Worm (Caenorhabditis elegans): ENCODE results near the gene lact-5.

The lact-5 gene

DNA sequence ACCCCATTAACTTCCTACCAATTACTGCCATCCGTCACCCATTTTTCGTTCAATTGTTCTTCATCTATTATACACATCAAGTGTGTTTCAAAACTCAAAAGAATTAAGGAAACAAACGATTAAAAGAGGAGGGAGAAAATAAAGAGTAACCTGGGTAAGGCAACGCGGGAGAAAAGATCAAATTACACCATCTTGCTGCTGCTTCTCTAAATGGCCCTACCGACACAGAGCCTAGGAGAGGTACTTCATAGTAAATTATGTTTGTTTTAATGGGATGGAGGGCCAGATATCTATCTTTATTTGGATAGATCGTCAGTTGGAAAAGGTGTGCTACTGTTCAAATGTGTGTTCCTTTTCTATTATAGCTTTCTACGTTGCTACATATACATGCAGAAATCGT lies 6.2 kb downstream of the lact-5 start:
- TF ChIP-seq tbx-11 (GFP tag; IDR thresholded peaks at IDR 0.05) (no peak), pes-1 (GFP tag; IDR thresholded peaks at IDR 0.05) (no peak), F13C5.2 (tag; optimal IDR thresholded peaks at IDR 0.05) (no peak), ets-7 (tag; optimal IDR thresholded peaks at IDR 0.05) (no peak), tbx-37 (GFP tag; conservative IDR thresholded peaks at IDR 0.05) (no peak), hnd-1 (tag; optimal IDR thresholded peaks at IDR 0.05) (no peak), hmg-4 (GFP tag; optimal IDR thresholded peaks at IDR 0.05) (no peak), flt-1 (GFP tag; IDR thresholded peaks at IDR 0.05) (no peak), B0310.2 (tag; optimal IDR thresholded peaks at IDR 0.05) (no peak), aly-1 (tag; optimal IDR thresholded peaks at IDR 0.05) (no peak), sea-1 (GFP tag; conservative IDR thresholded peaks at IDR 0.05) (no peak), hmbx-1 (tag; optimal IDR thresholded peaks at IDR 0.05) (no peak)

DNA sequence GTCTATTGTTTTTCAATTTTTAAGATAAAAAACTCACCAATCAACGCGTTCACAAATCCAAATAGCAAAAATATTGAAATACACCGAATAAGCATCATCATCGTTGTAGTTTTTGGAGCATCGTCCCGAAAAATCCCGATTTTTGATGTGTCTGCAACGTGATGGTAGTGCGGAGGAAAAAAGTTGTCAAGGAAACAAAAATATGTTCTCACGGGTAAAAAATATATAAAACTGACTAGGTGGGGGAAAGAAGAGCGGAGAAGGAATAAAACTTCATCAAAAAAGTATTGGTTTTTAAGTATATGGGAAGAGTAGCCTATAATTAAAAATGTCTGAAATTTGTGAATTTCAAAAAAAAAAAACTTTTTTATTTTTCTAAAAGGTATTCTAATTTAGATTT lies 9.6 kb downstream of the lact-5 start, which contains the start of gene rig-6:
Gene rig-6 (minus strand): TSS at position 101 of the 400 bp plus-strand sequence.
- TF ChIP-seq pes-1 (GFP tag; IDR thresholded peaks at IDR 0.05) (no peak), hnd-1 (tag; optimal IDR thresholded peaks at IDR 0.05) (no peak), ama-1 (optimal IDR thresholded peaks at IDR 0.05) (no peak)

DNA sequence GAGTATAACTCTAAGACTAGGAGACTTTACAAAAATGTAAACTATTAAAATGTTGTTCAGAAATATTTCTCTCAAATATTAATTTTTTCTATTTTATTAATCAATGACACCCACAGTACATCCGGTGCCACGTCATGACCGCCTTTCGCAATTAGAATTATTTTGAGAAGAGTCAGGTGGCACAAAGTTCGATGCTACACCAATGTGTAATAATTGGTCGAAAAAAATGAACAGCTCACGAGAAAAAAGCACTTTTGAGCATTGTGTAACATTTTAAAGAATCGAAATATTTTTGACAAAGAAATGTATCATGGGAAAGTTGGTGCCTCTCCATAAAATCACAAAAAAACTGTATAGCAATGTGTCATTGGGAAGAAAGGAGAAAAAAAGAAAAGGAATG lies 14.8 kb downstream of the lact-5 start:
- TF ChIP-seq aly-1 (tag; optimal IDR thresholded peaks at IDR 0.05) = no peak
- TF ChIP-seq hmbx-1 (tag; optimal IDR thresholded peaks at IDR 0.05) = no peak
- no peak for TF ChIP-seq pes-1 (GFP tag; IDR thresholded peaks at IDR 0.05)
- no peak for TF ChIP-seq tbx-11 (GFP tag; IDR thresholded peaks at IDR 0.05)
- no peak for TF ChIP-seq ceh-13 (GFP tag; optimal IDR thresholded peaks at IDR 0.05)
- no peak for TF ChIP-seq F13C5.2 (tag; optimal IDR thresholded peaks at IDR 0.05)
- TF ChIP-seq ceh-36 (tag; optimal IDR thresholded peaks at IDR 0.05) = no peak
- TF ChIP-seq tra-4 (tag; optimal IDR thresholded peaks at IDR 0.05) = no peak
- TF ChIP-seq sea-1 (GFP tag; conservative IDR thresholded peaks at IDR 0.05) = no peak
- TF ChIP-seq hmg-4 (GFP tag; optimal IDR thresholded peaks at IDR 0.05) = no peak
- no peak for TF ChIP-seq flt-1 (GFP tag; IDR thresholded peaks at IDR 0.05)
- no peak for TF ChIP-seq ets-7 (tag; optimal IDR thresholded peaks at IDR 0.05)

DNA sequence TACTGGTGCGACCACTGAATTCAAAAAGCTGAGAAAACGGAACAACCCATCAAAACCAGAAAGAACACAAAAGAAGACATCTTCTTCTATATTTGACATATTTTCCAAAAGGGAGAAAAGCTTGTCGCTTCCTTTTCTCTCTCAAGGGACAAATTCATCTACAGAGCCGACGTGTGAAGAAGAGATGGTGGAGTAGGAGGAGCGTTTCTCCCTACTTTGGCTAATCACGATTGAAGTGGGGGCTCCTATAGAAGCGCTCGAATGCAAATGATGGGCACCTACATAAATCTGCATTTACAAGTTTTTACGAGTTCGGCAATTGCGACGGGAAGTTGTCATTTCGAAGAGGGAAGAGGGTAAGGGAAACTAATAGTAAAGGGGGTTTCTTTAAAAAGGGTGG lies 15.3 kb downstream of the lact-5 start:
- TF ChIP-seq hmbx-1 (tag; optimal IDR thresholded peaks at IDR 0.05) (no peak), ets-7 (tag; optimal IDR thresholded peaks at IDR 0.05) (no peak), hnd-1 (tag; optimal IDR thresholded peaks at IDR 0.05) (no peak), tra-4 (tag; optimal IDR thresholded peaks at IDR 0.05) (no peak), tbx-11 (GFP tag; IDR thresholded peaks at IDR 0.05) (no peak), scrt-1 (GFP tag; IDR thresholded peaks at IDR 0.05) (no peak), pes-1 (GFP tag; IDR thresholded peaks at IDR 0.05) (no peak), ceh-13 (GFP tag; optimal IDR thresholded peaks at IDR 0.05) (no peak)

DNA sequence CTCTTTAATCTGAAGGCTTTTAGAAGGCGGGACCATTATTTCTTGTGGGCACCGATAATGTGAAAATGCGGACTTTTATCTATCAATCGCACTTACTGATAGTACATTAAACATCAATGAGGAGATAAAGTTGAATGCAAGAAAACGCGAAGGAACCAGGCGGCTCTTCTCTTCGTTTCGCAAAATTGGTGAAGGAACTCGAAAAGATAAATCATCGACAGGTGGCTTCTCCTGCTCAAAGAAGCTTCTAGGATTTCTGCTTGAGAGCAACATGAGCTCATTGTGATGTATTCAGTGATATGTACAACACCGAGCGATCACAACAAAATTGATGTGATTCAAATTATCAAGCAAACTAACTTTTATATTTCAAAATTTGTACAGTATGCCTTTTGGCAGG lies 15.7 kb downstream of the lact-5 start:
- TF ChIP-seq tbx-37 (GFP tag; conservative IDR thresholded peaks at IDR 0.05) (no peak), hnd-1 (tag; optimal IDR thresholded peaks at IDR 0.05) (no peak), scrt-1 (GFP tag; IDR thresholded peaks at IDR 0.05) (no peak), sea-1 (GFP tag; conservative IDR thresholded peaks at IDR 0.05) (no peak), ceh-13 (GFP tag; optimal IDR thresholded peaks at IDR 0.05) (no peak), B0310.2 (tag; optimal IDR thresholded peaks at IDR 0.05) (no peak), ets-7 (tag; optimal IDR thresholded peaks at IDR 0.05) (no peak), tra-4 (tag; optimal IDR thresholded peaks at IDR 0.05) (no peak), pes-1 (GFP tag; IDR thresholded peaks at IDR 0.05) (no peak), hmg-4 (GFP tag; optimal IDR thresholded peaks at IDR 0.05) (no peak), aly-1 (tag; optimal IDR thresholded peaks at IDR 0.05) (no peak), ama-1 (optimal IDR thresholded peaks at IDR 0.05) (no peak), tbx-11 (GFP tag; IDR thresholded peaks at IDR 0.05) (no peak), hmbx-1 (tag; optimal IDR thresholded peaks at IDR 0.05) (no peak), F13C5.2 (tag; optimal IDR thresholded peaks at IDR 0.05) (no peak), flt-1 (GFP tag; IDR thresholded peaks at IDR 0.05) (no peak), ceh-36 (tag; optimal IDR thresholded peaks at IDR 0.05) (no peak)

DNA sequence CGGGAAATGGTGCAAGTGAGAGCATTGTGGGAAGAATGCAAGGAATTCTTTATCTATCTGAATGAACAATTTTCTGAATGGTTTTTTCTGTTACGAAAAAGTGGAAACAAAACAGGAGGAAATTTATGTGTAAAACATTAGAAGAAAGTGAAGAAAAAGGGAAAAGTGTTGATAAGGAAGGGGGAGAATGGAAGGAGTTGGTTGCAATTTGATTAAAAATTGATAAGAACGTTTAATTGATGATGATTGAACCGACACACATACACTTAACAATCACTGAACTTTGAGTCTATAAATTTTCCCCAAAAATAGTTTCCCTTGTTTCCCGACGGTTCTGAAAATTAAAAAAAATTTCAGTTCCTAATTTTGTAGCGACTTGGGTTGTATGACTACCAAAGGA lies 18.6 kb downstream of the lact-5 start:
- no peak for TF ChIP-seq tra-4 (tag; optimal IDR thresholded peaks at IDR 0.05)
- TF ChIP-seq B0310.2 (tag; optimal IDR thresholded peaks at IDR 0.05) = no peak
- no peak for TF ChIP-seq ceh-36 (tag; optimal IDR thresholded peaks at IDR 0.05)
- no peak for TF ChIP-seq tbx-37 (GFP tag; conservative IDR thresholded peaks at IDR 0.05)
- no peak for TF ChIP-seq ceh-13 (GFP tag; optimal IDR thresholded peaks at IDR 0.05)

DNA sequence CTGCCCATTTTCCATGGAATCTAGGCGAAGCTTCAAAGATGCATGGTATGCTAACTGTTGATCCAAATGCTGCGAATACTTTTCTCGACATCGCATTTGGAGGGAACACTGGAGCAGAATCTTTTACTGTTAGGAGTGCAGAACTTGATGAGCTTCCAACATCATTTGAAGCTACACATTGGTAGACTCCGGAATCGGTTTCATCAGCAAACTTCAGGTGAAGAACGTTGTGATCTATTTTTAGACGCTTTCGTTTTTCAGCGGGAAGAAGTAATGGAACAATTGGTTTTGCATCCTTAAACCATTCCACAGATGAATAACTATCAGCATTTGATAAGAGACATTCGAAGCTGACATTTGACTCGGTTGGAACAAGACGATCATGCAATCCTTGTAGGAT lies 21.0 kb downstream of the lact-5 start:
- TF ChIP-seq ama-1 (optimal IDR thresholded peaks at IDR 0.05) (no peak), ceh-36 (tag; optimal IDR thresholded peaks at IDR 0.05) (no peak), flt-1 (GFP tag; IDR thresholded peaks at IDR 0.05) (no peak), tbx-11 (GFP tag; IDR thresholded peaks at IDR 0.05) (no peak), scrt-1 (GFP tag; IDR thresholded peaks at IDR 0.05) (no peak), ets-7 (tag; optimal IDR thresholded peaks at IDR 0.05) (no peak), B0310.2 (tag; optimal IDR thresholded peaks at IDR 0.05) (no peak), pes-1 (GFP tag; IDR thresholded peaks at IDR 0.05) (no peak), sea-1 (GFP tag; conservative IDR thresholded peaks at IDR 0.05) (no peak), hmbx-1 (tag; optimal IDR thresholded peaks at IDR 0.05) (no peak), tra-4 (tag; optimal IDR thresholded peaks at IDR 0.05) (no peak), F13C5.2 (tag; optimal IDR thresholded peaks at IDR 0.05) (no peak), tbx-37 (GFP tag; conservative IDR thresholded peaks at IDR 0.05) (no peak), hmg-4 (GFP tag; optimal IDR thresholded peaks at IDR 0.05) (no peak)

DNA sequence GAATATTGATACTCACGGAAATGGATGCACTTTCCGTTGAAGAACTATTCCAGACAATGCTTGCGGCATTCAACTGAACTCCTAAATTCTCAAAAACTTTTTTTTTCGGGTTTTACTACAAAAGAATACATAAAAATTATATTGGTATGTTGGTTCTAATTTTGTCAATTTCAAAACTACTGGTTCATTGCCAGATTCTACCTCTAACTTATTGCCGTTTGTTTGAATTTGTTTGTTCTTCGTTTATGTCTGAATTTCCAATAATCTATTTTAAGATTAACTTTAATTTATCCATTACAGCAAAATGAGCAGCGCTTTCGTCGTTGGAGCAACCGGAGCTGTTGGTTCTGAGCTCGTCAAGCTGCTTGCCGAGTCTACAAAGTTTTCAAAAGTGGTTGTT lies 24.5 kb downstream of the lact-5 start, which contains the start of gene C33F10.14:
Gene C33F10.14 (plus strand): TSS at position 301 of the 400 bp plus-strand sequence.
- no peak for TF ChIP-seq tbx-37 (GFP tag; conservative IDR thresholded peaks at IDR 0.05)
- no peak for TF ChIP-seq tra-4 (tag; optimal IDR thresholded peaks at IDR 0.05)
- no peak for TF ChIP-seq B0310.2 (tag; optimal IDR thresholded peaks at IDR 0.05)
- no peak for TF ChIP-seq hmg-4 (GFP tag; optimal IDR thresholded peaks at IDR 0.05)
- TF ChIP-seq ceh-36 (tag; optimal IDR thresholded peaks at IDR 0.05) = no peak
- TF ChIP-seq tbx-11 (GFP tag; IDR thresholded peaks at IDR 0.05) = no peak
- no peak for TF ChIP-seq sea-1 (GFP tag; conservative IDR thresholded peaks at IDR 0.05)
- TF ChIP-seq pes-1 (GFP tag; IDR thresholded peaks at IDR 0.05) = no peak
- TF ChIP-seq F13C5.2 (tag; optimal IDR thresholded peaks at IDR 0.05) = no peak
- no peak for TF ChIP-seq hmbx-1 (tag; optimal IDR thresholded peaks at IDR 0.05)
- no peak for TF ChIP-seq aly-1 (tag; optimal IDR thresholded peaks at IDR 0.05)
- TF ChIP-seq scrt-1 (GFP tag; IDR thresholded peaks at IDR 0.05) = no peak
- no peak for TF ChIP-seq flt-1 (GFP tag; IDR thresholded peaks at IDR 0.05)
- no peak for TF ChIP-seq ama-1 (optimal IDR thresholded peaks at IDR 0.05)
- TF ChIP-seq hnd-1 (tag; optimal IDR thresholded peaks at IDR 0.05) = no peak
- no peak for TF ChIP-seq ceh-13 (GFP tag; optimal IDR thresholded peaks at IDR 0.05)
- TF ChIP-seq ets-7 (tag; optimal IDR thresholded peaks at IDR 0.05) = no peak
